Fruit fly (Drosophila melanogaster) whole organism, wandering third instar larva: ENCODE measurements around the gene PolG1.

Source experiments
- Abd-B ChIP-seq: fragments of >200 bp; optimal IDR thresholded peaks from 2 replicates; lab custom pipeline; 2017; ENCODE audit warnings: missing biosample characterization, missing genetic modification characterization
- CG32264 ChIP-seq: fragments of 200-800 bp; sonication (Bioruptor generic); optimal IDR thresholded peaks from 2 replicates; lab custom pipeline; 2016; ENCODE audit warnings: missing biosample characterization, missing genetic modification characterization
- CG9705 ChIP-seq: fragments of 200-800 bp; sonication (Bioruptor generic); optimal IDR thresholded peaks from 2 replicates; lab custom pipeline; 2018; ENCODE audit warnings: missing biosample characterization, mild to moderate bottlenecking, missing genetic modification characterization
- CrebA ChIP-seq: fragments of 200-800 bp; sonication (Bioruptor generic); optimal IDR thresholded peaks from 2 replicates; lab custom pipeline; 2016; ENCODE audit warnings: missing biosample characterization, mild to moderate bottlenecking, missing genetic modification characterization, borderline replicate concordance
- Dfd ChIP-seq: fragments of >200 bp; optimal IDR thresholded peaks from 2 replicates; lab custom pipeline; 2017; ENCODE audit warnings: missing biosample characterization, missing genetic modification characterization
- Dif ChIP-seq: fragments of 200-275, 200-300 bp; sonication (Bioruptor generic); optimal IDR thresholded peaks from 2 replicates; lab custom pipeline; 2018; ENCODE audit warnings: missing biosample characterization, missing genetic modification characterization; ENCODE audit not compliant: partially characterized antibody
- GATAd ChIP-seq: sonication (Bioruptor generic); optimal IDR thresholded peaks from 2 replicates; lab custom pipeline; 2016; ENCODE audit warnings: missing biosample characterization, missing genetic modification characterization
- HLH106 ChIP-seq: fragments of 200-800 bp; optimal IDR thresholded peaks from 3 replicates; lab custom pipeline; 2019; ENCODE audit warnings: missing biosample characterization, mild to moderate bottlenecking, missing genetic modification characterization, moderate library complexity
- Hnf4 ChIP-seq: fragments of 200-800 bp; sonication (Bioruptor generic); optimal IDR thresholded peaks from 2 replicates; lab custom pipeline; 2016; ENCODE audit warnings: missing biosample characterization, mild to moderate bottlenecking, missing genetic modification characterization
- Hr78 ChIP-seq: fragments of >200 bp; optimal IDR thresholded peaks from 2 replicates; lab custom pipeline; 2017; ENCODE audit warnings: missing biosample characterization, missing genetic modification characterization
- Hr83 ChIP-seq: fragments of 200-300 bp; sonication (Bioruptor generic); optimal IDR thresholded peaks from 2 replicates; lab custom pipeline; 2016; ENCODE audit warnings: missing biosample characterization, mild to moderate bottlenecking, missing genetic modification characterization, moderate library complexity; ENCODE audit not compliant: poor library complexity, severe bottlenecking
- Jra ChIP-seq: sonication (Bioruptor generic); optimal IDR thresholded peaks from 2 replicates; lab custom pipeline; 2016; ENCODE audit warnings: missing biosample characterization, missing genetic modification characterization
- Mio ChIP-seq: sonication (Bioruptor generic); optimal IDR thresholded peaks from 2 replicates; lab custom pipeline; 2016; ENCODE audit warnings: missing biosample characterization, missing genetic modification characterization
- Myc ChIP-seq: fragments of >200 bp; optimal IDR thresholded peaks from 2 replicates; lab custom pipeline; 2017
- N ChIP-seq: fragments of >200 bp; optimal IDR thresholded peaks from 2 replicates; lab custom pipeline; 2018; ENCODE audit warnings: missing biosample characterization, missing external identifiers, missing genetic modification characterization
- OdsH ChIP-seq: fragments of 200-800 bp; sonication (Bioruptor generic); optimal IDR thresholded peaks from 2 replicates; lab custom pipeline; 2016; ENCODE audit warnings: missing biosample characterization, mild to moderate bottlenecking, missing genetic modification characterization
- Rel ChIP-seq, 2 experiments: fragments of 200-800 bp; sonication (Bioruptor generic) in 1 of 2; optimal IDR thresholded peaks; 2 replicates in 1 of 2; 3 replicates in 1 of 2; lab custom pipeline; 2016 to 2019; ENCODE audit warnings: mild to moderate bottlenecking in 2 of 2, missing biosample characterization in 2 of 2, missing genetic modification characterization in 2 of 2, moderate library complexity in 1 of 2
- Sp1 ChIP-seq: fragments of 200-800 bp; sonication (Bioruptor generic); optimal IDR thresholded peaks from 3 replicates; lab custom pipeline; 2019; ENCODE audit warnings: missing biosample characterization, mild to moderate bottlenecking, missing genetic modification characterization, moderate library complexity
- Vsx2 ChIP-seq: fragments of 200-300, 225-300 bp; sonication (Bioruptor generic); optimal IDR thresholded peaks from 2 replicates; lab custom pipeline; 2018; ENCODE audit warnings: missing biosample characterization, missing genetic modification characterization; ENCODE audit not compliant: partially characterized antibody
- br ChIP-seq: fragments of 200-800 bp; sonication (Bioruptor generic); optimal IDR thresholded peaks from 2 replicates; lab custom pipeline; 2016; ENCODE audit warnings: missing biosample characterization, missing genetic modification characterization
- brk ChIP-seq: fragments of 200-800 bp; sonication (Bioruptor generic); optimal IDR thresholded peaks from 2 replicates; lab custom pipeline; 2016; ENCODE audit warnings: missing biosample characterization, mild to moderate bottlenecking, missing genetic modification characterization
- dl ChIP-seq, 2 experiments: fragments of 175-275, 200-275 bp in 1 of 2; fragments of 200-275 bp in 1 of 2; sonication (Bioruptor generic); optimal IDR thresholded peaks; lab custom pipeline; 2018; ENCODE audit warnings: mild to moderate bottlenecking in 2 of 2, missing biosample characterization in 2 of 2, missing genetic modification characterization in 2 of 2, moderate library complexity in 2 of 2; ENCODE audit not compliant: partially characterized antibody in 2 of 2, insufficient read depth in 1 of 2
- dmrt93B ChIP-seq: fragments of 200-800 bp; sonication (Bioruptor generic); optimal IDR thresholded peaks from 2 replicates; lab custom pipeline; 2018; ENCODE audit warnings: missing biosample characterization, mild to moderate bottlenecking, missing genetic modification characterization
- dsf ChIP-seq: sonication (Bioruptor generic); optimal IDR thresholded peaks from 2 replicates; lab custom pipeline; 2016; ENCODE audit warnings: missing biosample characterization, missing genetic modification characterization, borderline replicate concordance
- ey ChIP-seq: fragments of 200-800 bp; sonication (Bioruptor generic); optimal IDR thresholded peaks from 2 replicates; lab custom pipeline; 2016; ENCODE audit warnings: missing biosample characterization, missing genetic modification characterization
- foxo ChIP-seq, 2 experiments: fragments of 200-800 bp; sonication (Bioruptor generic); optimal IDR thresholded peaks; 2 replicates in 1 of 2; 3 replicates in 1 of 2; lab custom pipeline; 2016 to 2017; ENCODE audit warnings: missing biosample characterization in 2 of 2, missing genetic modification characterization in 2 of 2
- fru ChIP-seq: fragments of 200-800 bp; sonication (Bioruptor generic); optimal IDR thresholded peaks from 3 replicates; lab custom pipeline; 2016; ENCODE audit warnings: missing biosample characterization, mild to moderate bottlenecking, missing genetic modification characterization
- h ChIP-seq: fragments of 200-800 bp; sonication (Bioruptor generic); optimal IDR thresholded peaks from 3 replicates; lab custom pipeline; 2016; ENCODE audit warnings: missing biosample characterization, mild to moderate bottlenecking, missing genetic modification characterization
- jim ChIP-seq: fragments of 175-275, 200-325 bp; sonication (Bioruptor generic); optimal IDR thresholded peaks from 2 replicates; lab custom pipeline; 2016; ENCODE audit warnings: missing biosample characterization, mild to moderate bottlenecking, missing genetic modification characterization
- lola ChIP-seq: fragments of >200 bp; optimal IDR thresholded peaks from 2 replicates; lab custom pipeline; 2017; ENCODE audit warnings: missing biosample characterization, missing genetic modification characterization
- pan ChIP-seq: fragments of >200 bp; optimal IDR thresholded peaks from 2 replicates; lab custom pipeline; 2017
- psq ChIP-seq: fragments of 200-800 bp; sonication (Bioruptor generic); optimal IDR thresholded peaks from 3 replicates; lab custom pipeline; 2017; ENCODE audit warnings: missing biosample characterization, mild to moderate bottlenecking, missing genetic modification characterization, moderate library complexity
- rgr ChIP-seq: fragments of 200-800 bp; sonication (Bioruptor generic); optimal IDR thresholded peaks from 3 replicates; lab custom pipeline; 2016; ENCODE audit warnings: missing biosample characterization, mild to moderate bottlenecking, missing genetic modification characterization
- sv ChIP-seq: fragments of 200-800 bp; sonication (Bioruptor generic); optimal IDR thresholded peaks from 3 replicates; lab custom pipeline; 2016; ENCODE audit warnings: missing biosample characterization, missing genetic modification characterization
- tai ChIP-seq: sonication (Bioruptor generic); optimal IDR thresholded peaks from 2 replicates; lab custom pipeline; 2016; ENCODE audit warnings: missing biosample characterization, missing genetic modification characterization
- usp ChIP-seq: fragments of >200 bp; optimal IDR thresholded peaks from 2 replicates; lab custom pipeline; 2017; ENCODE audit warnings: missing biosample characterization, missing genetic modification characterization
- woc ChIP-seq: sonication (Bioruptor generic); optimal IDR thresholded peaks from 2 replicates; lab custom pipeline; 2016; ENCODE audit warnings: missing biosample characterization, mild to moderate bottlenecking, missing genetic modification characterization

The PolG1 gene

DNA sequence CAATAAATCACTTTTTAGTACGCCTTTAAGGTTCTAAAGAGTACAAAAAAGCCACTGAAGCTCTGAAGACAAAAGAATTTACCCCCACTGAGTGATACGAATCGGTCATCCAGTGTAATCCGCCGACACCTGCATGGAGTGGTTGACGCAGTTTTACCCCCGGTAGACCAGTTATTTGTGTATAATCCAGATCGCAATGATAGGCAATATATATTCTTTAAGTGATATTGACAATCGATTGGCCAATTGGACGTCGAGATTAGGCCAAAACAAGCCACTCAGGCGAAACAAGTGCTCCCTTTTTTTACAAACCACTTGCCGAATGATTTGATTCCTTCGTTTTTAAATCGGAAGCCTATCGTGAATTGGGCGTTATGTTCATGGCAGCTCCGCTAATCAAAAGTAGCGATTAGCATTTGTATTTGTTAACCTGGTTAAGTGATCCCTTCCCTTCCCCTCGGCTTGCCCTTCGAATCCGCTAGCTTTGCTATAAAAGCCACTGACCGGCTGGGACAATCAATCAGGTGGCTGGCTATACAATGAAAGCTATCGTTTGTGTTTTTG, 18.7 kb upstream of the PolG1 start, which contains the start of gene CG7916:
TSS of gene CG7916 (plus strand) at position 514 of the 564 bp plus-strand sequence.
- TF ChIP-seq h (GFP tag; lab: Kevin White, UChicago) (peak; percentile 27), Rel (GFP tag; optimal IDR thresholded peaks at IDR 0.05; lab: Kevin White, UChicago) (no peak), Rel (tag; optimal IDR thresholded peaks at IDR 0.05; lab: Kevin White, UChicago) (no peak), Vsx2 (GFP tag; lab: Kevin White, UChicago) (no peak), CG9705 (GFP tag; lab: Kevin White, UChicago) (no peak), ey (GFP tag; lab: Kevin White, UChicago) (no peak), pan (lab: Kevin White, UChicago) (no peak)

DNA sequence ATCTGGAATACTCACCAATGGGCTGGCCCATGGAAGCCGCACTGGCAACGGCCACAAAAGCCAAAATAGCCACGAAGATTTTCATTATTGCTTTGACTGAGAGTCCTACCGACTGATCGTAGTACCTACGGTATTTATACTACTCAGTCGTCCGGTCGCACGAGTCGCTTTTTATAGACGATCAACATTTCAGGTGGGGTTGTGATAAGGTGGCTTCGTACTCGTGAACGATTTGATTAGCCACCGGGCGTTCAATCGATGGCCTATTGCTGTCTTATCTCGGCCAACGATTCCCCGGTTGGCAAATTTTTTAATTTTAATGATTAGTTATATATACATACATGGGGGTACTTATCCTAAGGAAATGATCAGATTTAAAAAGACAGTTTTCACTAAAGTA, 17.6 kb upstream of the PolG1 start, which contains the start of gene CG8997:
TSS of gene CG8997 (minus strand) at position 148 of the 400 bp plus-strand sequence.
- peak in 1 of 2 experiments; percentile 5 for TF ChIP-seq foxo (GFP tag; optimal IDR thresholded peaks at IDR 0.05; lab: Kevin White, UChicago)
- no peak for TF ChIP-seq CG9705 (GFP tag; lab: Kevin White, UChicago)
- TF ChIP-seq GATAd (GFP tag; lab: Kevin White, UChicago), result no peak
- no peak for TF ChIP-seq sv (GFP tag; lab: Kevin White, UChicago)
- TF ChIP-seq Jra (GFP tag; lab: Kevin White, UChicago), result peak; percentile 61
- peak; percentile 51 for TF ChIP-seq br
- TF ChIP-seq dsf (GFP tag; lab: Kevin White, UChicago), result no peak
- no peak for TF ChIP-seq Abd-B (GFP tag; lab: Kevin White, UChicago)
- TF ChIP-seq fru (GFP tag; lab: Kevin White, UChicago), result no peak
- TF ChIP-seq dl (GFP tag; optimal IDR thresholded peaks at IDR 0.05; lab: Kevin White, UChicago; ENCODE audit: insufficient read depth in 1 of 2, partially characterized antibody in 2 of 2), result no peak
- TF ChIP-seq CrebA (GFP tag; lab: Kevin White, UChicago), result peak; percentile 57
- no peak for TF ChIP-seq Dfd (GFP tag; lab: Kevin White, UChicago)
- TF ChIP-seq N (GFP tag; lab: Kevin White, UChicago), result no peak
- peak; percentile 58 for TF ChIP-seq Hnf4 (GFP tag; lab: Kevin White, UChicago)
- TF ChIP-seq woc (GFP tag; lab: Kevin White, UChicago), result no peak
- TF ChIP-seq pan (lab: Kevin White, UChicago), result no peak
- TF ChIP-seq rgr (GFP tag; lab: Kevin White, UChicago), result peak; percentile 7
- TF ChIP-seq Hr83 (GFP tag; lab: Kevin White, UChicago), result peak; percentile 71
- peak; percentile 67 for TF ChIP-seq h (GFP tag; lab: Kevin White, UChicago)
- no peak for TF ChIP-seq Sp1 (GFP tag; lab: Kevin White, UChicago)
- TF ChIP-seq OdsH, result peak; percentile 15
- TF ChIP-seq usp (GFP tag; lab: Kevin White, UChicago), result no peak
- TF ChIP-seq jim (GFP tag; lab: Kevin White, UChicago), result peak; percentile 36
- peak; percentile 42 for TF ChIP-seq Vsx2 (GFP tag; lab: Kevin White, UChicago)
- TF ChIP-seq Rel (GFP tag; optimal IDR thresholded peaks at IDR 0.05; lab: Kevin White, UChicago), result no peak
- TF ChIP-seq Rel (tag; optimal IDR thresholded peaks at IDR 0.05; lab: Kevin White, UChicago), result peak; percentile 23

DNA sequence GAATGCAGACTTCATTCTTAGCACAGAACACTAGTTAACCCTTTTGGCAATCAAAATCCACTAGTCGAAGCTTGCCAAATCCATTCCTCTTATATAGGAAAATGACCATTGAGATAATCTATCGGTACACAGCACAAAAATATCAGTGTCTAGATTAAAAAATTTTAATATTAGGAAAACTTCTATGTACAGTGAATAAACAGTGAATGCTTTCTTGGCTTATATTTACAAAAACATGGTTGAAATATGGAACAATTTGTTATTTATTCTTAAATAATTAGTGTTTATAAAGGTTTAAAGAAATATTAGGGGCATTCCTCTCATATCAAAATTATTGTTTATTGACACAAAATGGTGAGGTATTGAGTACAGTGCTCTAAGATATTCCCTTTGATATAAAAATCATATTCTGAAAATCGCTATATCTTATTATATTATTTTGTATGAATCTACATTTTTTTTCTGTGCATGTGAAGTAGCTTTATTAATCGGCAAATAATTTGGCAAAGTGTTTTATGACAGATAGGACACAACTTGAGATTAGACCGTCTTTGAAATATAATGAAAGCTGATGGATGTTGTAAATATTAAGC, 16.2 kb upstream of the PolG1 start, which contains the start of gene CG33306:
TSS of gene CG33306 (minus strand) at position 51 of the 593 bp plus-strand sequence.
- TF ChIP-seq woc (GFP tag; lab: Kevin White, UChicago), result no peak
- no peak for TF ChIP-seq N (GFP tag; lab: Kevin White, UChicago)
- no peak for TF ChIP-seq dsf (GFP tag; lab: Kevin White, UChicago)
- TF ChIP-seq dmrt93B (GFP tag; lab: Kevin White, UChicago), result no peak
- no peak for TF ChIP-seq CrebA (GFP tag; lab: Kevin White, UChicago)
- no peak for TF ChIP-seq Mio (GFP tag; lab: Kevin White, UChicago)
- no peak for TF ChIP-seq lola
- no peak for TF ChIP-seq CG32264 (GFP tag; lab: Kevin White, UChicago)
- TF ChIP-seq CG9705 (GFP tag; lab: Kevin White, UChicago), result no peak
- no peak for TF ChIP-seq Dif (GFP tag; lab: Kevin White, UChicago)
- TF ChIP-seq Dfd (GFP tag; lab: Kevin White, UChicago), result no peak
- no peak for TF ChIP-seq Hnf4 (GFP tag; lab: Kevin White, UChicago)
- no peak for TF ChIP-seq GATAd (GFP tag; lab: Kevin White, UChicago)
- TF ChIP-seq Vsx2 (GFP tag; lab: Kevin White, UChicago), result no peak
- TF ChIP-seq usp (GFP tag; lab: Kevin White, UChicago), result no peak
- no peak for TF ChIP-seq Myc (lab: Kevin White, UChicago)
- TF ChIP-seq brk (GFP tag; lab: Kevin White, UChicago), result peak; percentile 50
- TF ChIP-seq OdsH, result peak; percentile 50
- peak; percentile 26 for TF ChIP-seq fru (GFP tag; lab: Kevin White, UChicago)
- no peak for TF ChIP-seq ey (GFP tag; lab: Kevin White, UChicago)
- TF ChIP-seq jim (GFP tag; lab: Kevin White, UChicago), result no peak
- no peak for TF ChIP-seq br
- no peak for TF ChIP-seq Abd-B (GFP tag; lab: Kevin White, UChicago)
- TF ChIP-seq Hr83 (GFP tag; lab: Kevin White, UChicago), result no peak
- TF ChIP-seq sv (GFP tag; lab: Kevin White, UChicago), result no peak
- peak; percentile 57 for TF ChIP-seq HLH106 (tag; lab: Kevin White, UChicago)
- TF ChIP-seq tai (GFP tag; lab: Kevin White, UChicago), result no peak
- TF ChIP-seq Hr78, result no peak
- TF ChIP-seq foxo (GFP tag; optimal IDR thresholded peaks at IDR 0.05; lab: Kevin White, UChicago), result peak in 1 of 2 experiments; percentile 61
- TF ChIP-seq Sp1 (GFP tag; lab: Kevin White, UChicago), result peak; percentile 62
- TF ChIP-seq Jra (GFP tag; lab: Kevin White, UChicago), result no peak
- TF ChIP-seq Rel (GFP tag; optimal IDR thresholded peaks at IDR 0.05; lab: Kevin White, UChicago), result no peak
- peak; percentile 20 for TF ChIP-seq Rel (tag; optimal IDR thresholded peaks at IDR 0.05; lab: Kevin White, UChicago)
- TF ChIP-seq dl (GFP tag; optimal IDR thresholded peaks at IDR 0.05; lab: Kevin White, UChicago; ENCODE audit: insufficient read depth in 1 of 2, partially characterized antibody in 2 of 2), result no peak
- TF ChIP-seq psq (GFP tag; lab: Kevin White, UChicago), result peak; percentile 18
- no peak for TF ChIP-seq pan (lab: Kevin White, UChicago)
